Worm (Caenorhabditis elegans): Measurements from ENCODE around the gene B0432.11.

DNA sequence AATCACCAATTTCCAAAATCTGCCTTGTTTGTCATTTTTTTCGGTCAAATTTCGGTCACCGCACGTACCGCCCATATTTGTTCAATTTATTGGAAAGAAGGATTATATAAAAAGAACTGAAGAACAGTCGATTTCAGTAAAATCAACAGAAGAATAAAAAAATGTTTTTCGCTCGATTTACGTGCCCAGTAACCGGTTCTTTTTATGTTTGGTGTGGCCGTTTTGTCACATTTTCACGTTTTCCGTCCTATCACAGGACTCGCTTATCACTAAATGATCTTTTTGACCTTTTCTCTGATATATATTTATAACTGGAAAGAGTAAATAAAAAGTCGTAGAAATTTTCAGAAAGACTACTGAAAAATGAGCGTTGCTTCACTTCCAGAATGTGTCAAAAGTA lies 25.0 kb upstream of the B0432.11 start, which contains the start of gene far-7:
- TF ChIP-seq dpff-1 (tag; optimal IDR thresholded peaks at IDR 0.05) (no peak), ama-1 (optimal IDR thresholded peaks at IDR 0.05) (no peak), ama-1 (GFP tag; optimal IDR thresholded peaks at IDR 0.05) (no peak), lsl-1 (GFP tag; optimal IDR thresholded peaks at IDR 0.05) (no peak), nfya-1 (tag; optimal IDR thresholded peaks at IDR 0.05; ENCODE audit: borderline replicate concordance, insufficient read depth) (no peak), lag-1 (GFP tag; IDR thresholded peaks at IDR 0.05) (no peak), bed-1 (GFP tag; IDR thresholded peaks at IDR 0.05) (no peak), F49E8.2 (tag; optimal IDR thresholded peaks at IDR 0.05; ENCODE audit: insufficient read depth) (no peak), T26A5.8 (tag; optimal IDR thresholded peaks at IDR 0.05) (no peak), F33H1.4 (GFP tag; IDR thresholded peaks at IDR 0.05) (no peak), nfyb-1 (GFP tag; IDR thresholded peaks at IDR 0.05) (no peak), nhr-90 (tag; optimal IDR thresholded peaks at IDR 0.05) (no peak), lin-26 (GFP tag; IDR thresholded peaks at IDR 0.05) (no peak), die-1 (tag; optimal IDR thresholded peaks at IDR 0.05) (no peak), hsf-1 (GFP tag; IDR thresholded peaks at IDR 0.05) (no peak)

All from whole organism, young adult.